Worm (Caenorhabditis elegans) whole organism, L1 larva: ENCODE data around the gene sra-33.

Experiments used
- C04F5.9 ChIP-seq: sonication (generic microtip); optimal IDR thresholded peaks from 2 replicates; lab custom pipeline; 2016; ENCODE audit warnings: missing genetic modification characterization, missing compliant biosample characterization
- C16A3.4 ChIP-seq: fragments of 150-350 bp; optimal IDR thresholded peaks from 2 replicates; lab custom pipeline; 2014; ENCODE audit warnings: missing biosample characterization, missing genetic modification characterization
- F16B12.6 ChIP-seq: fragments of 150-350 bp; optimal IDR thresholded peaks from 2 replicates; lab custom pipeline; 2014; ENCODE audit warnings: missing biosample characterization, missing genetic modification characterization
- Y116A8C.19 ChIP-seq: sonication (generic microtip); optimal IDR thresholded peaks from 2 replicates; lab custom pipeline; 2016; ENCODE audit warnings: missing compliant biosample characterization, missing genetic modification characterization, borderline replicate concordance
- alr-1 ChIP-seq: fragments of 200-800 bp; sonication (Bioruptor generic); optimal IDR thresholded peaks from 2 replicates; lab custom pipeline; 2018; ENCODE audit warnings: borderline replicate concordance, mild to moderate bottlenecking, missing genetic modification characterization, missing compliant biosample characterization
- blmp-1 ChIP-seq: fragments of 150-350 bp; optimal IDR thresholded peaks from 2 replicates; lab custom pipeline; 2014; ENCODE audit warnings: missing biosample characterization, missing genetic modification characterization
- ceh-63 ChIP-seq: fragments of 200-800 bp; sonication (Bioruptor generic); optimal IDR thresholded peaks from 2 replicates; lab custom pipeline; 2018; ENCODE audit warnings: mild to moderate bottlenecking, missing genetic modification characterization, missing compliant biosample characterization
- ceh-8 ChIP-seq: fragments of 200-800 bp; sonication (Bioruptor generic); optimal IDR thresholded peaks from 2 replicates; lab custom pipeline; 2018; ENCODE audit warnings: mild to moderate bottlenecking, missing genetic modification characterization, moderate library complexity, missing compliant biosample characterization
- ceh-82 ChIP-seq, 3 experiments: fragments of 150-350 bp in 1 of 3; sonication (generic microtip) in 2 of 3; optimal IDR thresholded peaks; 2 replicates each; lab custom pipeline; 2014 to 2017; ENCODE audit warnings: missing biosample characterization in 3 of 3, missing genetic modification characterization in 3 of 3
- ceh-88 ChIP-seq: fragments of 200-800 bp; sonication (Bioruptor generic); IDR thresholded peaks from 2 replicates; pipeline ENCODE4 v1.3.6; 2022; ENCODE audit warnings: missing genetic modification characterization, missing compliant biosample characterization
- dsc-1 ChIP-seq: sonication (generic microtip); optimal IDR thresholded peaks from 2 replicates; lab custom pipeline; 2016; ENCODE audit warnings: mild to moderate bottlenecking, missing genetic modification characterization, missing compliant biosample characterization
- elt-2 ChIP-seq: sonication (generic microtip); optimal IDR thresholded peaks from 2 replicates; lab custom pipeline; 2016; ENCODE audit warnings: missing genetic modification characterization, mild to moderate bottlenecking, inconsistent platforms, missing compliant biosample characterization, missing genetic modification reagents
- fkh-10 ChIP-seq: sonication (generic microtip); optimal IDR thresholded peaks from 2 replicates; lab custom pipeline; 2017; ENCODE audit warnings: missing biosample characterization, missing genetic modification reagents, missing genetic modification characterization
- fkh-4 ChIP-seq: sonication (generic microtip); optimal IDR thresholded peaks from 2 replicates; lab custom pipeline; 2016; ENCODE audit warnings: missing compliant biosample characterization, missing genetic modification characterization, borderline replicate concordance
- fkh-8 ChIP-seq: sonication (generic microtip); optimal IDR thresholded peaks from 2 replicates; lab custom pipeline; 2016; ENCODE audit warnings: mild to moderate bottlenecking, missing genetic modification characterization, missing compliant biosample characterization
- fos-1 ChIP-seq: fragments of 150-350 bp; optimal IDR thresholded peaks from 2 replicates; lab custom pipeline; 2014; ENCODE audit warnings: missing biosample characterization, missing genetic modification characterization
- grh-1 ChIP-seq: fragments of 200-800 bp; sonication (Bioruptor generic); IDR thresholded peaks from 2 replicates; pipeline ENCODE4 v1.3.6; 2022; ENCODE audit warnings: missing genetic modification reagents, missing genetic modification characterization, missing compliant biosample characterization
- hlh-4 ChIP-seq: sonication (generic microtip); optimal IDR thresholded peaks from 2 replicates; lab custom pipeline; 2016; ENCODE audit warnings: mild to moderate bottlenecking, missing genetic modification characterization, missing compliant biosample characterization
- irx-1 ChIP-seq: sonication (generic microtip); optimal IDR thresholded peaks from 2 replicates; lab custom pipeline; 2016; ENCODE audit warnings: missing genetic modification characterization, missing compliant biosample characterization
- isw-1 ChIP-seq: fragments of 200-800 bp; sonication (Bioruptor generic); IDR thresholded peaks from 2 replicates; pipeline ENCODE4 v1.3.6; 2022; ENCODE audit warnings: missing genetic modification characterization, missing compliant biosample characterization
- lin-13 ChIP-seq: fragments of 150-350 bp; optimal IDR thresholded peaks from 2 replicates; lab custom pipeline; 2014; ENCODE audit warnings: missing biosample characterization, missing genetic modification reagents, missing genetic modification characterization
- lin-15B ChIP-seq: fragments of 150-350 bp; sonication (generic microtip); optimal IDR thresholded peaks from 3 replicates; lab custom pipeline; 2014; ENCODE audit warnings: missing biosample characterization, missing genetic modification characterization
- lin-39 ChIP-seq: fragments of 150-350 bp; optimal IDR thresholded peaks from 2 replicates; lab custom pipeline; 2014; ENCODE audit warnings: missing biosample characterization, missing genetic modification reagents, missing genetic modification characterization
- lir-3 ChIP-seq: sonication (generic microtip); optimal IDR thresholded peaks from 2 replicates; lab custom pipeline; 2016; ENCODE audit warnings: mild to moderate bottlenecking, missing genetic modification characterization, moderate library complexity, missing compliant biosample characterization; ENCODE audit not compliant: poor library complexity
- nhr-237 ChIP-seq: fragments of 150-350 bp; optimal IDR thresholded peaks from 2 replicates; lab custom pipeline; 2014; ENCODE audit warnings: missing biosample characterization, missing genetic modification characterization
- nhr-77 ChIP-seq: fragments of 150-350 bp; optimal IDR thresholded peaks from 2 replicates; lab custom pipeline; 2014; ENCODE audit warnings: missing biosample characterization, missing genetic modification characterization
- nhr-85 ChIP-seq: sonication (generic microtip); peaks from one replicate; lab custom pipeline; 2016; ENCODE audit warnings: missing genetic modification characterization, inconsistent platforms, missing compliant biosample characterization
- nhr-90 ChIP-seq: sonication (generic microtip); optimal IDR thresholded peaks from 2 replicates; lab custom pipeline; 2016; ENCODE audit warnings: mild to moderate bottlenecking, missing genetic modification characterization, missing compliant biosample characterization; ENCODE audit not compliant: poor library complexity
- pag-3 ChIP-seq: sonication (generic microtip); optimal IDR thresholded peaks from 2 replicates; lab custom pipeline; 2017; ENCODE audit warnings: missing genetic modification characterization, mild to moderate bottlenecking, missing compliant biosample characterization, antibody characterized with exemption, borderline replicate concordance; ENCODE audit not compliant: insufficient read depth
- pqm-1 ChIP-seq: sonication (generic microtip); optimal IDR thresholded peaks from 3 replicates; lab custom pipeline; 2017; ENCODE audit warnings: missing biosample characterization, missing genetic modification characterization
- skn-1 ChIP-seq: fragments of 150-350 bp; optimal IDR thresholded peaks from 2 replicates; lab custom pipeline; 2014; ENCODE audit warnings: missing biosample characterization, missing genetic modification characterization
- snpc-4 ChIP-seq: fragments of 150-350 bp; optimal IDR thresholded peaks from 2 replicates; lab custom pipeline; 2014; ENCODE audit warnings: missing biosample characterization, missing genetic modification characterization
- sox-4 ChIP-seq: sonication (generic microtip); optimal IDR thresholded peaks from 2 replicates; lab custom pipeline; 2016; ENCODE audit warnings: missing genetic modification characterization, missing compliant biosample characterization
- sup-37 ChIP-seq: fragments of 200-800 bp; sonication (Bioruptor generic); optimal IDR thresholded peaks from 2 replicates; lab custom pipeline; 2018; ENCODE audit warnings: mild to moderate bottlenecking, missing genetic modification characterization, missing compliant biosample characterization
- tbx-2 ChIP-seq: sonication (generic microtip); optimal IDR thresholded peaks from 2 replicates; lab custom pipeline; 2016; ENCODE audit warnings: missing genetic modification characterization, missing compliant biosample characterization
- unc-130 ChIP-seq: fragments of 150-350 bp; optimal IDR thresholded peaks from 2 replicates; lab custom pipeline; 2017; ENCODE audit warnings: missing biosample characterization, missing genetic modification characterization, inconsistent platforms
- unc-30 ChIP-seq: sonication (generic microtip); optimal IDR thresholded peaks from 2 replicates; lab custom pipeline; 2017; ENCODE audit warnings: missing biosample characterization, missing genetic modification characterization
- unc-62 ChIP-seq: fragments of 150-350 bp; optimal IDR thresholded peaks from 2 replicates; lab custom pipeline; 2014; ENCODE audit warnings: missing biosample characterization, missing genetic modification reagents, missing genetic modification characterization
- unc-86 ChIP-seq: sonication (generic microtip); optimal IDR thresholded peaks from 2 replicates; lab custom pipeline; 2016; ENCODE audit warnings: missing genetic modification characterization, missing compliant biosample characterization
- vab-15 ChIP-seq: sonication (generic microtip); optimal IDR thresholded peaks from 2 replicates; lab custom pipeline; 2017; ENCODE audit warnings: missing genotype, mild to moderate bottlenecking, missing genetic modification characterization, missing compliant biosample characterization
- xbp-1 ChIP-seq: sonication (generic microtip); optimal IDR thresholded peaks from 2 replicates; lab custom pipeline; 2016; ENCODE audit warnings: missing genetic modification characterization, missing compliant biosample characterization
- zip-4 ChIP-seq: fragments of 200-800 bp; sonication (Bioruptor generic); optimal IDR thresholded peaks from 2 replicates; lab custom pipeline; 2018; ENCODE audit warnings: mild to moderate bottlenecking, missing genetic modification characterization, moderate library complexity, missing compliant biosample characterization
- ztf-11 ChIP-seq, 2 experiments: sonication (generic microtip); optimal IDR thresholded peaks; 2 replicates each; lab custom pipeline; 2016 to 2017; ENCODE audit warnings: missing genetic modification characterization in 2 of 2, missing biosample characterization in 1 of 2, missing compliant biosample characterization in 1 of 2

The sra-33 gene

ce11 chrII:4560068-4560467 is 23.0 kb upstream of the sra-33 start, which contains the start of gene M03A1.8 (continued):
- TF ChIP-seq lin-13 (GFP tag; lab: Kevin White, UChicago): no peak
- no peak for TF ChIP-seq xbp-1 (tag; lab: Kevin White, UChicago)
- no peak for TF ChIP-seq dsc-1
- TF ChIP-seq elt-2: no peak
- no peak for TF ChIP-seq fos-1 (tag; lab: Kevin White, UChicago)
- no peak for TF ChIP-seq fkh-4 (tag; lab: Kevin White, UChicago)
- no peak for TF ChIP-seq isw-1 (GFP tag; lab: Robert Waterston, UW)
- TF ChIP-seq alr-1 (tag; lab: Kevin White, UChicago): no peak
- no peak for TF ChIP-seq grh-1 (GFP tag; lab: Robert Waterston, UW)
- no peak for TF ChIP-seq unc-30
- peak; percentile 35 for TF ChIP-seq blmp-1
- no peak for TF ChIP-seq nhr-77 (tag; lab: Kevin White, UChicago)
- no peak for TF ChIP-seq tbx-2
- no peak for TF ChIP-seq lir-3 (tag; lab: Kevin White, UChicago)
- TF ChIP-seq fkh-10: no peak
- no peak for TF ChIP-seq ceh-82 (tag; optimal IDR thresholded peaks at IDR 0.05; lab: Kevin White, UChicago)
- no peak for TF ChIP-seq F16B12.6 (tag; lab: Kevin White, UChicago)
- no peak for TF ChIP-seq skn-1
- TF ChIP-seq sup-37 (GFP tag; lab: Kevin White, UChicago): no peak
- TF ChIP-seq lin-39 (tag; lab: Kevin White, UChicago): no peak
- TF ChIP-seq unc-130: no peak
- TF ChIP-seq ceh-63 (GFP tag; lab: Kevin White, UChicago): no peak
- TF ChIP-seq hlh-4 (tag; lab: Kevin White, UChicago): no peak
- TF ChIP-seq, all 84 proteins: peak for 6

- no peak for TF ChIP-seq zip-4 (GFP tag; lab: Kevin White, UChicago)
- TF ChIP-seq isw-1 (GFP tag; lab: Robert Waterston, UW): no peak
- TF ChIP-seq fkh-10: no peak
- no peak for TF ChIP-seq unc-62 (GFP tag; lab: Kevin White, UChicago)
- TF ChIP-seq snpc-4: no peak
- TF ChIP-seq F16B12.6 (tag; lab: Kevin White, UChicago): no peak
Measured at ce11 chrII:4557487-4557886, 20.4 kb upstream of the sra-33 start, which contains the start of gene M03A1.3. Gene M03A1.3, plus strand, starts transcription at chrII:4557787.

- TF ChIP-seq Y116A8C.19 (tag; lab: Kevin White, UChicago) (no peak), skn-1 (no peak), nhr-237 (tag; lab: Kevin White, UChicago) (no peak), irx-1 (tag; lab: Kevin White, UChicago) (no peak), tbx-2 (no peak), ztf-11 (tag; optimal IDR thresholded peaks at IDR 0.05; lab: Kevin White, UChicago) (no peak), unc-30 (no peak), nhr-90 (tag; lab: Kevin White, UChicago) (peak; percentile 34), C16A3.4 (no peak), F16B12.6 (tag; lab: Kevin White, UChicago) (no peak), nhr-85 (tag; lab: Kevin White, UChicago) (no peak), fkh-10 (no peak), pqm-1 (tag; lab: Kevin White, UChicago) (peak; percentile 30), ceh-88 (GFP tag; lab: Robert Waterston, UW) (no peak), ceh-8 (no peak), dsc-1 (no peak), C04F5.9 (tag; lab: Kevin White, UChicago) (no peak), pag-3 (tag; lab: Kevin White, UChicago) (no peak), lin-15B (tag; lab: Kevin White, UChicago) (no peak), hlh-4 (tag; lab: Kevin White, UChicago) (no peak), sox-4 (tag; lab: Kevin White, UChicago) (no peak), unc-86 (tag; lab: Kevin White, UChicago) (no peak), fkh-8 (no peak), vab-15 (tag; lab: Kevin White, UChicago) (no peak), elt-2 (peak; percentile 76)
Measured at ce11 chrII:4552088-4552487, 15.0 kb upstream of the sra-33 start.
